Worm (Caenorhabditis elegans) whole organism, mixed stage, embryonic: ENCODE measurements around the gene T20B12.7.

Experiments used
- M03D4.4 ChIP-seq: sonication (generic microtip); optimal IDR thresholded peaks from 2 replicates; lab custom pipeline; 2017; ENCODE audit warnings: mild to moderate bottlenecking, missing genetic modification characterization, missing compliant biosample characterization
- bed-3 ChIP-seq: fragments of 200-800 bp; sonication (Bioruptor generic); optimal IDR thresholded peaks from 3 replicates; lab custom pipeline; 2018; ENCODE audit warnings: mild to moderate bottlenecking, missing genetic modification characterization, moderate library complexity, missing compliant biosample characterization
- ceh-39 ChIP-seq: fragments of 150-350 bp; optimal IDR thresholded peaks from 2 replicates; lab custom pipeline; 2014; ENCODE audit warnings: missing biosample characterization, missing genetic modification characterization
- ceh-43 ChIP-seq: fragments of 200-800 bp; sonication (Bioruptor generic); optimal IDR thresholded peaks from 2 replicates; lab custom pipeline; 2018; ENCODE audit warnings: mild to moderate bottlenecking, missing genetic modification characterization, moderate library complexity, missing compliant biosample characterization
- ceh-83 ChIP-seq: fragments of 200-800 bp; sonication (Bioruptor generic); optimal IDR thresholded peaks from 2 replicates; lab custom pipeline; 2018; ENCODE audit warnings: mild to moderate bottlenecking, missing genetic modification characterization, missing compliant biosample characterization
- ces-1 ChIP-seq: fragments of 150-350 bp; optimal IDR thresholded peaks from 2 replicates; lab custom pipeline; 2014; ENCODE audit warnings: missing biosample characterization, missing genetic modification reagents, missing genetic modification characterization
- cnd-1 ChIP-seq: fragments of 200-800 bp; sonication (Bioruptor generic); optimal IDR thresholded peaks from 2 replicates; lab custom pipeline; 2018; ENCODE audit warnings: mild to moderate bottlenecking, missing genetic modification characterization, missing compliant biosample characterization
- drap-1 ChIP-seq: fragments of 200-800 bp; sonication (Bioruptor generic); optimal IDR thresholded peaks from 3 replicates; lab custom pipeline; 2018; ENCODE audit warnings: mild to moderate bottlenecking, missing genetic modification characterization, missing compliant biosample characterization
- elt-1 ChIP-seq: sonication (generic microtip); optimal IDR thresholded peaks from 2 replicates; lab custom pipeline; 2017; ENCODE audit warnings: missing genetic modification characterization, mild to moderate bottlenecking, missing compliant biosample characterization, antibody characterized with exemption, moderate library complexity, borderline replicate concordance; ENCODE audit not compliant: insufficient read depth
- elt-3 ChIP-seq: fragments of 150-350 bp; optimal IDR thresholded peaks from 2 replicates; lab custom pipeline; 2014; ENCODE audit warnings: missing biosample characterization, missing genetic modification characterization
- hlh-1 ChIP-seq: fragments of 150-350 bp; optimal IDR thresholded peaks from 2 replicates; lab custom pipeline; 2014; ENCODE audit warnings: missing biosample characterization, missing genetic modification reagents, missing genetic modification characterization
- lin-13 ChIP-seq: fragments of 150-350 bp; optimal IDR thresholded peaks from 2 replicates; lab custom pipeline; 2014; ENCODE audit warnings: missing biosample characterization, missing genetic modification characterization
- lin-32 ChIP-seq: fragments of 200-800 bp; sonication (Bioruptor generic); optimal IDR thresholded peaks from 2 replicates; lab custom pipeline; 2018; ENCODE audit warnings: mild to moderate bottlenecking, missing genetic modification characterization, missing compliant biosample characterization
- lsy-2 ChIP-seq: fragments of 150-350 bp; optimal IDR thresholded peaks from 2 replicates; lab custom pipeline; 2014; ENCODE audit warnings: missing biosample characterization, missing genetic modification characterization
- mab-5 ChIP-seq: fragments of 150-350 bp; optimal IDR thresholded peaks from 2 replicates; lab custom pipeline; 2014; ENCODE audit warnings: missing biosample characterization, missing genetic modification characterization
- mep-1 ChIP-seq: fragments of 150-350 bp; optimal IDR thresholded peaks from 2 replicates; lab custom pipeline; 2017; ENCODE audit warnings: missing biosample characterization, missing genetic modification reagents, missing genetic modification characterization, inconsistent platforms
- mls-2 ChIP-seq: sonication (generic microtip); optimal IDR thresholded peaks from 2 replicates; lab custom pipeline; 2016; ENCODE audit warnings: mild to moderate bottlenecking, missing genetic modification characterization, moderate library complexity, missing compliant biosample characterization
- nhr-12 ChIP-seq: fragments of 150-350 bp; optimal IDR thresholded peaks from 2 replicates; lab custom pipeline; 2014; ENCODE audit warnings: missing biosample characterization, missing genetic modification characterization
- nhr-2 ChIP-seq: fragments of 150-350 bp; optimal IDR thresholded peaks from 2 replicates; lab custom pipeline; 2014; ENCODE audit warnings: missing biosample characterization, missing genetic modification characterization
- nhr-237 ChIP-seq: fragments of 150-350 bp; optimal IDR thresholded peaks from 2 replicates; lab custom pipeline; 2014; ENCODE audit warnings: missing biosample characterization, missing genetic modification characterization
- nhr-76 ChIP-seq: sonication (generic microtip); optimal IDR thresholded peaks from 2 replicates; lab custom pipeline; 2017; ENCODE audit warnings: missing biosample characterization, missing genetic modification characterization
- pha-4 ChIP-seq: fragments of 150-350 bp; optimal IDR thresholded peaks from 2 replicates; lab custom pipeline; 2018; ENCODE audit warnings: missing biosample characterization, missing genetic modification reagents, missing genetic modification characterization
- sptf-1 ChIP-seq: sonication (generic microtip); optimal IDR thresholded peaks from 2 replicates; lab custom pipeline; 2017; ENCODE audit warnings: mild to moderate bottlenecking, missing genetic modification characterization, moderate library complexity, missing compliant biosample characterization
- tbx-8 ChIP-seq: fragments of 200-800 bp; sonication (Bioruptor generic); optimal IDR thresholded peaks from 2 replicates; lab custom pipeline; 2018; ENCODE audit warnings: mild to moderate bottlenecking, missing genetic modification characterization, moderate library complexity, missing compliant biosample characterization
- unc-120 ChIP-seq: sonication (generic microtip); optimal IDR thresholded peaks from 2 replicates; lab custom pipeline; 2017; ENCODE audit warnings: missing genetic modification characterization, missing compliant biosample characterization; ENCODE audit not compliant: poor library complexity, severe bottlenecking
- unc-39 ChIP-seq: fragments of 150-350 bp; optimal IDR thresholded peaks from 2 replicates; lab custom pipeline; 2014; ENCODE audit warnings: missing biosample characterization, missing genetic modification characterization
- unc-62 ChIP-seq: fragments of 150-350 bp; optimal IDR thresholded peaks from 2 replicates; lab custom pipeline; 2014; ENCODE audit warnings: missing biosample characterization, missing genetic modification reagents, missing genetic modification characterization
- zip-8 ChIP-seq: fragments of 150-350 bp; optimal IDR thresholded peaks from 2 replicates; lab custom pipeline; 2014; ENCODE audit warnings: missing biosample characterization, missing genetic modification characterization
- ztf-11 ChIP-seq: fragments of 150-350 bp; optimal IDR thresholded peaks from 2 replicates; lab custom pipeline; 2014; ENCODE audit warnings: missing biosample characterization, missing genetic modification characterization

The T20B12.7 gene

ce11 chrIII:7376143-7376802 is 2.6 kb downstream of the T20B12.7 start:
- TF ChIP-seq mls-2 (tag; lab: Kevin White, UChicago) (peak; percentile 22), nhr-237 (tag; lab: Kevin White, UChicago) (peak; percentile 56), nhr-12 (tag; lab: Kevin White, UChicago) (no peak), unc-39 (no peak), hlh-1 (tag; lab: Kevin White, UChicago) (peak; percentile 19), drap-1 (peak; percentile 38), mep-1 (tag; lab: Kevin White, UChicago) (no peak), cnd-1 (tag; lab: Kevin White, UChicago) (no peak), pha-4 (tag; lab: Kevin White, UChicago) (peak; percentile 66), ceh-83 (GFP tag; lab: Kevin White, UChicago) (no peak), lin-13 (peak; percentile 15), elt-3 (tag; lab: Kevin White, UChicago) (peak; percentile 47), sptf-1 (peak; percentile 12), zip-8 (tag; lab: Kevin White, UChicago) (peak; percentile 78), lin-32 (GFP tag; lab: Kevin White, UChicago) (no peak), mab-5 (tag; lab: Kevin White, UChicago) (no peak), ceh-43 (no peak), elt-1 (tag; lab: Kevin White, UChicago) (no peak), lsy-2 (tag; lab: Kevin White, UChicago) (no peak), M03D4.4 (tag; lab: Kevin White, UChicago) (no peak), bed-3 (GFP tag; lab: Kevin White, UChicago) (no peak), unc-62 (GFP tag; lab: Kevin White, UChicago) (peak; percentile 51), nhr-2 (tag; lab: Kevin White, UChicago) (peak; percentile 35), tbx-8 (GFP tag; lab: Kevin White, UChicago) (no peak), ceh-39 (no peak), ces-1 (GFP tag; lab: Kevin White, UChicago) (no peak)

DNA sequence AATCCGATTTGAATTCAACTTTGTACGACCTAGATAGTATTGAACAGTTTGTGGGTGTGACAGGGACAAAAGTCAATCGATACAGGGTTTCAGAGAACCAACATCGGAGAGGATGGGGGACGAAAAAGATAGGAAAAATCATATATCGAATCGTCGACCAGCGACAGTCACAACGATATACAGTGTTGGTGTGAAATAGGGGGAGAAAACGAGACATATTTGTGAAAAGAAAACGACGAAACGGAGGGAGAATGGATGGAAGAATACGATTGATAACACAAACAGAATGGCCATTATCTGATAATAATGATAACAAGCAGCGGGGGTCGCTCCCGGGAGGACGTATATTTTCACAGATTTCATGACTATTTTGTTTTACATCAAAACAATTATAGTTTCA is 3.4 kb downstream of the T20B12.7 start:
- TF ChIP-seq ces-1 (GFP tag; lab: Kevin White, UChicago), result no peak
- peak; percentile 60 for TF ChIP-seq elt-3 (tag; lab: Kevin White, UChicago)
- TF ChIP-seq, all 35 proteins: peak for 1

- TF ChIP-seq hlh-1 (tag; lab: Kevin White, UChicago) (peak; percentile 46), unc-120 (peak; percentile 29), bed-3 (GFP tag; lab: Kevin White, UChicago) (no peak)
Observed at ce11 chrIII:7374681-7375271, 4.1 kb downstream of the T20B12.7 start, which contains the start of gene mml-1. Gene mml-1 (minus strand): TSS chrIII:7374731.

DNA sequence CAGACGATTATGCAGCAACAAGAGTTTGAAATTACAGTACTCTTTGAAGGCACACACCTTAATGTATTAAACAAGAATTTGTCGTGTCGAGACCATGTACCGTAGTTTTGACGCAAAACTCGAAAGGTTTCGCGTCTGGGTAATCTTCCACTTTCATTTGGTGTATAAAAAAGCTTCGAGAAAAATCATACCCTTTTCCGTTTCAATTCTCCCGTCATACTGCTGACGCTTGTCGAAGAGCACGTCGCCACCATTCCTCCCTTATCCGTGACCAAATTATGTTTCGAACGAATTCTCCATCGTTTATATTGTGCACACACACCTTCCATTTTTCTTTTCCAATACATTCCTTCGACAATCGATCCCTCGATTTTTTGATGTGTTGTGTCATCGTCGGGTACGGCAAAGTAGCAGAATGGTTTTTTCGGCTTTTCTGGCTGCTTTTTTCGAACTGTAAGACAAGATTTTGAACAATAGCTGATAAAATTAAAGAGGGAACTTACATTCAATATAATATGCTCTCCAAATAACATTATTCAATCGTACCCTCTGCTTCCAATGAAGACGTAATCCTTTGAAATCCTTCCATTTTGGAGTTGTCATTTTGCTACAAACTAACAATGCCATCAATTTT is 4.9 kb downstream of the T20B12.7 start:
- TF ChIP-seq lin-13 (no peak), lsy-2 (tag; lab: Kevin White, UChicago) (no peak), sptf-1 (no peak), zip-8 (tag; lab: Kevin White, UChicago) (no peak), ceh-39 (no peak), elt-3 (tag; lab: Kevin White, UChicago) (no peak), unc-39 (no peak), mab-5 (tag; lab: Kevin White, UChicago) (no peak)

DNA sequence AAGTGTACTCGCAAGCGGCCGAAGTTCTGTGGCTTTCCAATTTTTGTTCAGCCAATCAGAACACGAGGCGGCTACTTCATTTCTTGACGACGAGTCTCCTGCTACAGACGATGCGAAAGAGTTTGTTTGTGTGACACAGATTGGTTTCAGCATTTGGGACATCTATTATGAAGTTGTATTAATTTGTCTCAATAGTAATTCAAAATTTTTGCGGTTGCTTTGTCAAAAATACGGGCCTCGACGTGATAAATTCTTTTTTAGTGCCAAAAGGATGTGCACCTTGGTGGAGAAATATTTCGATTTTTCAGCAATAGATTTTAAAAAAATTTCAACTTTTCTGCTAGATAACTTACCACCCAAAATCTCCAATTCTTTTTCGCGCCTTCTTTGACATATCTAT is 8.3 kb downstream of the T20B12.7 start:
- TF ChIP-seq tbx-8 (GFP tag; lab: Kevin White, UChicago) (no peak), unc-39 (no peak), ceh-43 (no peak), nhr-2 (tag; lab: Kevin White, UChicago) (no peak), hlh-1 (tag; lab: Kevin White, UChicago) (no peak), mls-2 (tag; lab: Kevin White, UChicago) (no peak), ztf-11 (tag; lab: Kevin White, UChicago) (no peak), M03D4.4 (tag; lab: Kevin White, UChicago) (no peak), nhr-76 (no peak), elt-1 (tag; lab: Kevin White, UChicago) (no peak), lsy-2 (tag; lab: Kevin White, UChicago) (no peak), ceh-83 (GFP tag; lab: Kevin White, UChicago) (no peak), nhr-12 (tag; lab: Kevin White, UChicago) (no peak), zip-8 (tag; lab: Kevin White, UChicago) (no peak)
